Fruit fly (Drosophila melanogaster) whole organism, embryonic: ENCODE measurements around the gene CG33298.

Source experiments
- ATbp ChIP-seq: fragments of 200-800 bp; sonication (Bioruptor generic); optimal IDR thresholded peaks from 2 replicates; lab custom pipeline; 2017; ENCODE audit warnings: missing biosample characterization, mild to moderate bottlenecking, missing genetic modification characterization, missing genetic modification reagents
- CG10209 ChIP-seq: fragments of 200-800 bp; sonication (Bioruptor generic); optimal IDR thresholded peaks from 3 replicates; lab custom pipeline; 2017; ENCODE audit warnings: missing biosample characterization, mild to moderate bottlenecking, missing genetic modification characterization, missing genetic modification reagents
- CG10366 ChIP-seq: fragments of 200-800 bp; sonication (Bioruptor generic); IDR thresholded peaks from 2 replicates; pipeline ENCODE4 v1.3.6; 2022; ENCODE audit warnings: missing biosample characterization, missing genetic modification characterization
- CG10565 ChIP-seq: fragments of 200-800 bp; sonication (Bioruptor generic); optimal IDR thresholded peaks from 3 replicates; lab custom pipeline; 2016; ENCODE audit warnings: missing biosample characterization, mild to moderate bottlenecking, missing genetic modification characterization
- CG11398 ChIP-seq: fragments of 200-800 bp; sonication (Bioruptor generic); optimal IDR thresholded peaks from 2 replicates; lab custom pipeline; 2016; ENCODE audit warnings: missing biosample characterization, missing genetic modification characterization
- CG12942 ChIP-seq: fragments of 200-800 bp; sonication (Bioruptor generic); optimal IDR thresholded peaks from 3 replicates; lab custom pipeline; 2016; ENCODE audit warnings: missing biosample characterization, missing genetic modification characterization
- CG14965 ChIP-seq: fragments of 200-800 bp; sonication (Bioruptor generic); optimal IDR thresholded peaks from 2 replicates; lab custom pipeline; 2016; ENCODE audit warnings: missing biosample characterization, missing genetic modification characterization, borderline replicate concordance
- CG15479 ChIP-seq: fragments of 200-800 bp; sonication (Bioruptor generic); optimal IDR thresholded peaks from 3 replicates; lab custom pipeline; 2019; ENCODE audit warnings: missing biosample characterization, mild to moderate bottlenecking, missing genetic modification characterization, moderate library complexity
- CG1602 ChIP-seq: fragments of 200-800 bp; sonication (Bioruptor generic); optimal IDR thresholded peaks from 3 replicates; lab custom pipeline; 2016; ENCODE audit warnings: missing biosample characterization, missing genetic modification characterization
- CG18262 ChIP-seq: fragments of 200-800 bp; optimal IDR thresholded peaks from 3 replicates; lab custom pipeline; 2019; ENCODE audit warnings: missing biosample characterization, mild to moderate bottlenecking, missing genetic modification characterization, moderate library complexity
- CG18619 ChIP-seq: fragments of 200-800 bp; sonication (Bioruptor generic); optimal IDR thresholded peaks from 3 replicates; lab custom pipeline; 2017; ENCODE audit warnings: missing biosample characterization, mild to moderate bottlenecking, missing genetic modification characterization
- CG3995 ChIP-seq: fragments of 200-800 bp; sonication (Bioruptor generic); optimal IDR thresholded peaks from 3 replicates; lab custom pipeline; 2016; ENCODE audit warnings: missing biosample characterization, missing genetic modification characterization
- CG4328 ChIP-seq: fragments of 200-800 bp; sonication (Bioruptor generic); optimal IDR thresholded peaks from 3 replicates; lab custom pipeline; 2017; ENCODE audit warnings: missing biosample characterization, missing genetic modification reagents, missing genetic modification characterization
- CG7271 ChIP-seq: fragments of 200-800 bp; sonication (Bioruptor generic); optimal IDR thresholded peaks from 2 replicates; lab custom pipeline; 2018; ENCODE audit warnings: missing biosample characterization, mild to moderate bottlenecking, missing genetic modification characterization, moderate library complexity
- CG7839 ChIP-seq: fragments of 200-800 bp; sonication (Bioruptor generic); optimal IDR thresholded peaks from 3 replicates; lab custom pipeline; 2018; ENCODE audit warnings: missing biosample characterization, mild to moderate bottlenecking, missing genetic modification characterization, moderate library complexity
- D ChIP-seq, 2 experiments: fragments of 200-800 bp in 1 of 2; fragments of >200 bp in 1 of 2; sonication (Bioruptor generic) in 1 of 2; optimal IDR thresholded peaks; 2 replicates in 1 of 2; 3 replicates in 1 of 2; lab custom pipeline; 2017; ENCODE audit warnings: mild to moderate bottlenecking in 1 of 2, missing biosample characterization in 1 of 2, missing genetic modification characterization in 1 of 2, missing genetic modification reagents in 1 of 2
- Deaf1 ChIP-seq: fragments of 200-800 bp; optimal IDR thresholded peaks from 3 replicates; lab custom pipeline; 2019; ENCODE audit warnings: missing biosample characterization, mild to moderate bottlenecking, missing genetic modification characterization, moderate library complexity
- Dll ChIP-seq: fragments of 200-800 bp; sonication (Bioruptor generic); IDR thresholded peaks from 4 replicates; pipeline ENCODE4 v1.3.6; 2022; ENCODE audit warnings: missing biosample characterization, missing genetic modification characterization; ENCODE audit not compliant: partially characterized antibody
- Drgx ChIP-seq: fragments of 200-800 bp; sonication (Bioruptor generic); IDR thresholded peaks from 2 replicates; pipeline ENCODE4 v1.3.6; 2022; ENCODE audit warnings: missing biosample characterization, missing genetic modification characterization
- E2f1 ChIP-seq: fragments of 200-800 bp; sonication (Bioruptor generic); IDR thresholded peaks from 2 replicates; pipeline ENCODE4 v1.3.6; 2022; ENCODE audit warnings: missing biosample characterization, missing genetic modification characterization
- Fer3 ChIP-seq: fragments of 200-800 bp; sonication (Bioruptor generic); optimal IDR thresholded peaks from 2 replicates; lab custom pipeline; 2018; ENCODE audit warnings: missing biosample characterization, mild to moderate bottlenecking, missing genetic modification characterization, moderate library complexity
- HLH4C ChIP-seq: fragments of 200-800 bp; sonication (Bioruptor generic); IDR thresholded peaks from 3 replicates; pipeline ENCODE4 v1.3.6; 2022; ENCODE audit warnings: missing biosample characterization, missing genetic modification characterization; ENCODE audit not compliant: partially characterized antibody
- Mrtf ChIP-seq: fragments of 200-800 bp; sonication (Bioruptor generic); IDR thresholded peaks from 3 replicates; pipeline ENCODE4 v1.3.6; 2022; ENCODE audit warnings: missing biosample characterization, missing genetic modification characterization
- Nf-YB ChIP-seq: fragments of 200-800 bp; sonication (Bioruptor generic); optimal IDR thresholded peaks from 3 replicates; lab custom pipeline; 2019; ENCODE audit warnings: missing biosample characterization, mild to moderate bottlenecking, missing genetic modification characterization, moderate library complexity
- Side ChIP-seq: fragments of 200-800 bp; sonication (Bioruptor generic); optimal IDR thresholded peaks from 2 replicates; lab custom pipeline; 2016; ENCODE audit warnings: missing biosample characterization, missing genetic modification characterization
- Spps ChIP-seq: fragments of 200-800 bp; sonication (Bioruptor generic); optimal IDR thresholded peaks from 2 replicates; lab custom pipeline; 2018; ENCODE audit warnings: missing biosample characterization, mild to moderate bottlenecking, missing genetic modification characterization
- Sry-β ChIP-seq: fragments of 200-800 bp; sonication (Bioruptor generic); optimal IDR thresholded peaks from 2 replicates; lab custom pipeline; 2018; ENCODE audit warnings: missing biosample characterization, mild to moderate bottlenecking, missing genetic modification characterization, moderate library complexity
- Xrp1 ChIP-seq: fragments of 200-800 bp; sonication (Bioruptor generic); IDR thresholded peaks from 2 replicates; pipeline ENCODE4 v1.3.6; 2022; ENCODE audit warnings: missing biosample characterization, missing genetic modification characterization
- ara ChIP-seq: fragments of 200-800 bp; sonication (Bioruptor generic); IDR thresholded peaks from 2 replicates; pipeline ENCODE4 v1.3.6; 2022; ENCODE audit warnings: missing biosample characterization, missing genetic modification characterization
- bsh ChIP-seq, 2 experiments: fragments of 200-800 bp; sonication (Bioruptor generic); optimal IDR thresholded peaks; 2 replicates each; lab custom pipeline; 2017 to 2018; ENCODE audit warnings: mild to moderate bottlenecking in 2 of 2, missing biosample characterization in 2 of 2, missing genetic modification characterization in 2 of 2, moderate library complexity in 1 of 2
- cg ChIP-seq: fragments of 200-800 bp; sonication (Bioruptor generic); optimal IDR thresholded peaks from 3 replicates; lab custom pipeline; 2019; ENCODE audit warnings: missing biosample characterization, mild to moderate bottlenecking, missing genetic modification characterization, moderate library complexity
- chm ChIP-seq: fragments of 200-800 bp; sonication (Bioruptor generic); IDR thresholded peaks from 2 replicates; pipeline ENCODE4 v1.3.6; 2022; ENCODE audit warnings: missing biosample characterization, missing genetic modification characterization
- chn ChIP-seq: fragments of 200-800 bp; sonication (Bioruptor generic); optimal IDR thresholded peaks from 2 replicates; lab custom pipeline; 2016; ENCODE audit warnings: missing biosample characterization, missing genetic modification characterization
- hkb ChIP-seq, 2 experiments: fragments of 200-800 bp in 1 of 2; fragments of >200 bp in 1 of 2; sonication (Bioruptor generic) in 1 of 2; IDR thresholded peaks in 1 of 2; optimal IDR thresholded peaks in 1 of 2; 2 replicates each; pipeline versions ENCODE4 v1.3.6 to Lab custom; 2017 to 2022; ENCODE audit warnings: missing biosample characterization in 1 of 2, missing genetic modification characterization in 1 of 2
- lmd ChIP-seq: fragments of 200-800 bp; sonication (Bioruptor generic); IDR thresholded peaks from 2 replicates; pipeline ENCODE4 v1.3.6; 2022; ENCODE audit warnings: missing biosample characterization, missing genetic modification characterization
- maf-S ChIP-seq: fragments of 200-800 bp; sonication (Bioruptor generic); optimal IDR thresholded peaks from 2 replicates; lab custom pipeline; 2016; ENCODE audit warnings: missing biosample characterization, missing genetic modification characterization
- onecut ChIP-seq: fragments of 200-800 bp; sonication (Bioruptor generic); IDR thresholded peaks from 2 replicates; pipeline ENCODE4 v1.3.6; 2022; ENCODE audit warnings: missing biosample characterization, missing genetic modification characterization
- ro ChIP-seq: fragments of 200-800 bp; sonication (Bioruptor generic); IDR thresholded peaks from 2 replicates; pipeline ENCODE4 v1.3.6; 2022; ENCODE audit warnings: missing biosample characterization, missing genetic modification characterization
- scrt ChIP-seq: fragments of 200-800 bp; sonication (Bioruptor generic); optimal IDR thresholded peaks from 2 replicates; lab custom pipeline; 2018; ENCODE audit warnings: missing biosample characterization, mild to moderate bottlenecking, missing genetic modification characterization, moderate library complexity
- seq ChIP-seq: fragments of 200-800 bp; sonication (Bioruptor generic); IDR thresholded peaks from 2 replicates; pipeline ENCODE4 v1.3.6; 2022; ENCODE audit warnings: missing biosample characterization, missing genetic modification characterization
- sima ChIP-seq: fragments of 200-800 bp; sonication (Bioruptor generic); optimal IDR thresholded peaks from 2 replicates; lab custom pipeline; 2016; ENCODE audit warnings: missing biosample characterization, missing genetic modification characterization
- slou ChIP-seq: fragments of 200-800 bp; sonication (Bioruptor generic); optimal IDR thresholded peaks from 3 replicates; lab custom pipeline; 2016; ENCODE audit warnings: missing biosample characterization, missing genetic modification characterization
- tio ChIP-seq: fragments of 200-800 bp; sonication (Bioruptor generic); optimal IDR thresholded peaks from 2 replicates; lab custom pipeline; 2017; ENCODE audit warnings: missing biosample characterization, missing genetic modification characterization, inconsistent platforms
- tna ChIP-seq: fragments of 200-800 bp; sonication (Bioruptor generic); IDR thresholded peaks from 2 replicates; pipeline ENCODE4 v1.3.6; 2022; ENCODE audit warnings: missing biosample characterization, missing genetic modification characterization; ENCODE audit not compliant: partially characterized antibody
- twi ChIP-seq: fragments of 200-800 bp; optimal IDR thresholded peaks from 2 replicates; lab custom pipeline; 2019; ENCODE audit warnings: missing biosample characterization, mild to moderate bottlenecking, missing genetic modification characterization, moderate library complexity
- yki ChIP-seq: fragments of >200 bp; optimal IDR thresholded peaks from 3 replicates; lab custom pipeline; 2018

Gene CG33298

dm6 chr2L:9490788-9491187 is 4.5 kb upstream of the CG33298 start (continued):
- TF ChIP-seq E2f1 (GFP tag; lab: Robert Waterston, UW) (0 out of 2 replicates have a peak, but pooled peaks have one; percentile 43), hkb (optimal IDR thresholded peaks at IDR 0.05; lab: Kevin White, UChicago) (no peak), hkb (GFP tag; IDR thresholded peaks at IDR 0.05; lab: Robert Waterston, UW) (peak; percentile 82), tio (GFP tag; lab: Kevin White, UChicago) (no peak), ATbp (no peak), Nf-YB (no peak), ara (GFP tag; lab: Robert Waterston, UW) (no peak), CG18619 (GFP tag; lab: Kevin White, UChicago) (peak; percentile 28), CG10565 (GFP tag; lab: Kevin White, UChicago) (no peak), maf-S (GFP tag; lab: Kevin White, UChicago) (no peak), lmd (GFP tag; lab: Robert Waterston, UW) (no peak), Sry-β (GFP tag; lab: Kevin White, UChicago) (no peak), HLH4C (GFP tag; lab: Robert Waterston, UW) (no peak), D (optimal IDR thresholded peaks at IDR 0.05; lab: Kevin White, UChicago) (no peak), D (GFP tag; optimal IDR thresholded peaks at IDR 0.05; lab: Kevin White, UChicago) (no peak), Side (GFP tag; lab: Kevin White, UChicago) (peak; percentile 43), CG15479 (no peak), CG12942 (no peak), scrt (GFP tag; lab: Kevin White, UChicago) (peak; percentile 72), CG4328 (GFP tag; lab: Kevin White, UChicago) (peak; percentile 75), Drgx (GFP tag; lab: Robert Waterston, UW) (peak; percentile 49; the same call in 1 of the 2 replicates), sima (GFP tag; lab: Kevin White, UChicago) (no peak), yki (lab: Kevin White, UChicago) (no peak), cg (no peak), bsh (GFP tag; optimal IDR thresholded peaks at IDR 0.05; lab: Kevin White, UChicago) (no peak), chm (GFP tag; lab: Robert Waterston, UW) (no peak), onecut (GFP tag; lab: Robert Waterston, UW) (peak; percentile 69), CG3995 (peak; percentile 33), Deaf1 (tag; lab: Kevin White, UChicago) (peak; percentile 8), Fer3 (peak; percentile 70), CG7839 (tag; lab: Kevin White, UChicago) (peak; percentile 54), CG7271 (tag; lab: Kevin White, UChicago) (peak; percentile 70), Dll (no peak), CG1602 (GFP tag; lab: Kevin White, UChicago) (no peak), CG11398 (no peak), Mrtf (GFP tag; lab: Robert Waterston, UW) (no peak), tna (GFP tag; lab: Robert Waterston, UW) (no peak), twi (tag; lab: Kevin White, UChicago) (no peak), CG10209 (GFP tag; lab: Kevin White, UChicago) (peak; percentile 33), ro (GFP tag; lab: Robert Waterston, UW) (no peak; the same call in 1 of the 2 replicates), slou (GFP tag; lab: Kevin White, UChicago) (no peak), CG18262 (tag; lab: Kevin White, UChicago) (peak; percentile 48), CG14965 (GFP tag; lab: Kevin White, UChicago) (no peak), chn (GFP tag; lab: Kevin White, UChicago) (no peak), seq (GFP tag; lab: Robert Waterston, UW) (peak; percentile 46; the same call in 1 of the 2 replicates), Spps (no peak), CG10366 (GFP tag; lab: Robert Waterston, UW) (peak; percentile 54), Xrp1 (no peak)
